Worm (Caenorhabditis elegans) whole organism, late embryonic: Measurements from ENCODE around the gene Y59H11AM.1.
A peak's percentile ranks its signal among the peaks of the same experiment; 100 is the strongest.

ENCODE experiments used
- C38D4.7 ChIP-seq: fragments of 200-800 bp; sonication (Bioruptor generic); optimal IDR thresholded peaks from 2 replicates; lab custom pipeline; 2018; ENCODE audit warnings: mild to moderate bottlenecking, missing genetic modification characterization, moderate library complexity, missing compliant biosample characterization
- ahr-1 ChIP-seq: sonication (generic microtip); optimal IDR thresholded peaks from 2 replicates; lab custom pipeline; 2016; ENCODE audit warnings: missing genetic modification characterization, missing compliant biosample characterization
- ceh-14 ChIP-seq: sonication (generic microtip); optimal IDR thresholded peaks from 2 replicates; lab custom pipeline; 2016; ENCODE audit warnings: missing genotype, missing genetic modification characterization, missing compliant biosample characterization
- ceh-18 ChIP-seq: sonication (generic microtip); optimal IDR thresholded peaks from 2 replicates; lab custom pipeline; 2016; ENCODE audit warnings: missing genetic modification characterization, missing compliant biosample characterization
- ceh-19 ChIP-seq: fragments of 200-800 bp; sonication (Bioruptor generic); optimal IDR thresholded peaks from 2 replicates; lab custom pipeline; 2018; ENCODE audit warnings: mild to moderate bottlenecking, missing genetic modification characterization, missing compliant biosample characterization
- ceh-2 ChIP-seq: sonication (generic microtip); optimal IDR thresholded peaks from 2 replicates; lab custom pipeline; 2016; ENCODE audit warnings: missing genotype, missing genetic modification characterization, missing compliant biosample characterization
- ceh-31 ChIP-seq: sonication (generic microtip); optimal IDR thresholded peaks from 2 replicates; lab custom pipeline; 2016; ENCODE audit warnings: missing genetic modification characterization, missing compliant biosample characterization
- ceh-34 ChIP-seq: sonication (generic microtip); optimal IDR thresholded peaks from 2 replicates; lab custom pipeline; 2016; ENCODE audit warnings: mild to moderate bottlenecking, missing genetic modification characterization, missing compliant biosample characterization
- ceh-48 ChIP-seq: sonication (generic microtip); optimal IDR thresholded peaks from 2 replicates; lab custom pipeline; 2016; ENCODE audit warnings: missing genetic modification characterization, inconsistent platforms, missing compliant biosample characterization
- che-1 ChIP-seq: sonication (generic microtip); optimal IDR thresholded peaks from 2 replicates; lab custom pipeline; 2016; ENCODE audit warnings: mild to moderate bottlenecking, missing genetic modification characterization, missing compliant biosample characterization
- dve-1 ChIP-seq: sonication (generic microtip); optimal IDR thresholded peaks from 2 replicates; lab custom pipeline; 2017; ENCODE audit warnings: antibody characterized with exemption, mild to moderate bottlenecking, missing genetic modification characterization, missing compliant biosample characterization
- elt-2 ChIP-seq: sonication (generic microtip); optimal IDR thresholded peaks from 2 replicates; lab custom pipeline; 2016; ENCODE audit warnings: missing genetic modification reagents, missing genetic modification characterization, missing compliant biosample characterization
- fax-1 ChIP-seq: sonication (generic microtip); optimal IDR thresholded peaks from 2 replicates; lab custom pipeline; 2016; ENCODE audit warnings: missing genotype, missing genetic modification characterization, missing compliant biosample characterization
- fkh-6 ChIP-seq: sonication (generic microtip); optimal IDR thresholded peaks from 2 replicates; lab custom pipeline; 2016; ENCODE audit warnings: missing genetic modification characterization, missing compliant biosample characterization
- gmeb-2 ChIP-seq: sonication (generic microtip); optimal IDR thresholded peaks from 2 replicates; lab custom pipeline; 2016; ENCODE audit warnings: missing genetic modification characterization, inconsistent platforms, missing compliant biosample characterization
- hlh-15 ChIP-seq: sonication (generic microtip); optimal IDR thresholded peaks from 2 replicates; lab custom pipeline; 2016; ENCODE audit warnings: missing genetic modification characterization, missing compliant biosample characterization
- lin-11 ChIP-seq: fragments of 200-800 bp; sonication (Bioruptor generic); optimal IDR thresholded peaks from 2 replicates; lab custom pipeline; 2018; ENCODE audit warnings: mild to moderate bottlenecking, missing genetic modification characterization, missing compliant biosample characterization
- madf-2 ChIP-seq: sonication (generic microtip); optimal IDR thresholded peaks from 2 replicates; lab custom pipeline; 2017; ENCODE audit warnings: missing genetic modification characterization, missing compliant biosample characterization
- mec-3 ChIP-seq: sonication (generic microtip); optimal IDR thresholded peaks from 2 replicates; lab custom pipeline; 2016; ENCODE audit warnings: borderline replicate concordance, missing genetic modification characterization, missing compliant biosample characterization
- nhr-232 ChIP-seq: sonication (generic microtip); optimal IDR thresholded peaks from 2 replicates; lab custom pipeline; 2016; ENCODE audit warnings: missing genetic modification characterization, missing compliant biosample characterization
- npax-4 ChIP-seq: sonication (generic microtip); optimal IDR thresholded peaks from 2 replicates; lab custom pipeline; 2016; ENCODE audit warnings: missing genetic modification characterization, missing compliant biosample characterization
- odd-2 ChIP-seq: sonication (generic microtip); optimal IDR thresholded peaks from 2 replicates; lab custom pipeline; 2017; ENCODE audit warnings: antibody characterized with exemption, mild to moderate bottlenecking, missing genetic modification characterization, missing compliant biosample characterization
- pat-9 ChIP-seq: fragments of 200-800 bp; sonication (Bioruptor generic); optimal IDR thresholded peaks from 2 replicates; lab custom pipeline; 2018; ENCODE audit warnings: mild to moderate bottlenecking, missing genetic modification characterization, moderate library complexity, missing compliant biosample characterization
- pha-4 ChIP-seq: fragments of 150-350 bp; optimal IDR thresholded peaks from 2 replicates; lab custom pipeline; 2018; ENCODE audit warnings: missing biosample characterization, missing genetic modification reagents, missing genetic modification characterization
- pqm-1 ChIP-seq: sonication (generic microtip); optimal IDR thresholded peaks from 2 replicates; lab custom pipeline; 2016; ENCODE audit warnings: missing genetic modification characterization, missing compliant biosample characterization
- pros-1 ChIP-seq: fragments of 150-350 bp; optimal IDR thresholded peaks from 2 replicates; lab custom pipeline; 2014; ENCODE audit warnings: missing biosample characterization, missing genetic modification reagents, missing genetic modification characterization
- ref-2 ChIP-seq: sonication (generic microtip); optimal IDR thresholded peaks from 2 replicates; lab custom pipeline; 2016; ENCODE audit warnings: missing genetic modification characterization, missing compliant biosample characterization
- rnt-1 ChIP-seq: sonication (generic microtip); optimal IDR thresholded peaks from 2 replicates; lab custom pipeline; 2016; ENCODE audit warnings: missing genetic modification characterization, missing compliant biosample characterization
- sox-4 ChIP-seq: sonication (generic microtip); optimal IDR thresholded peaks from 2 replicates; lab custom pipeline; 2017; ENCODE audit warnings: mild to moderate bottlenecking, missing genetic modification characterization, inconsistent platforms, missing compliant biosample characterization
- syd-9 ChIP-seq: sonication (generic microtip); optimal IDR thresholded peaks from 2 replicates; lab custom pipeline; 2016; ENCODE audit warnings: mild to moderate bottlenecking, missing genetic modification characterization, moderate library complexity, missing compliant biosample characterization
- tbx-2 ChIP-seq: sonication (generic microtip); optimal IDR thresholded peaks from 2 replicates; lab custom pipeline; 2016; ENCODE audit warnings: missing genetic modification characterization, missing compliant biosample characterization
- tbx-7 ChIP-seq: sonication (generic microtip); optimal IDR thresholded peaks from 2 replicates; lab custom pipeline; 2016; ENCODE audit warnings: missing genotype, missing genetic modification characterization, missing compliant biosample characterization
- unc-3 ChIP-seq, 2 experiments: fragments of 200-800 bp in 1 of 2; sonication (Bioruptor generic) in 1 of 2; sonication (generic microtip) in 1 of 2; conservative IDR thresholded peaks in 1 of 2; optimal IDR thresholded peaks in 1 of 2; 2 replicates each; pipeline versions ENCODE4 v1.3.6 to Lab custom; 2016 to 2022; ENCODE audit warnings: missing compliant biosample characterization in 2 of 2, missing genetic modification characterization in 2 of 2, missing genetic modification reagents in 1 of 2
- unc-42 ChIP-seq: sonication (generic microtip); optimal IDR thresholded peaks from 2 replicates; lab custom pipeline; 2016; ENCODE audit warnings: missing genotype, missing genetic modification characterization, missing compliant biosample characterization
- unc-55 ChIP-seq: sonication (generic microtip); optimal IDR thresholded peaks from 2 replicates; lab custom pipeline; 2017; ENCODE audit warnings: missing biosample characterization, missing genetic modification reagents, missing genetic modification characterization

Gene Y59H11AM.1

DNA sequence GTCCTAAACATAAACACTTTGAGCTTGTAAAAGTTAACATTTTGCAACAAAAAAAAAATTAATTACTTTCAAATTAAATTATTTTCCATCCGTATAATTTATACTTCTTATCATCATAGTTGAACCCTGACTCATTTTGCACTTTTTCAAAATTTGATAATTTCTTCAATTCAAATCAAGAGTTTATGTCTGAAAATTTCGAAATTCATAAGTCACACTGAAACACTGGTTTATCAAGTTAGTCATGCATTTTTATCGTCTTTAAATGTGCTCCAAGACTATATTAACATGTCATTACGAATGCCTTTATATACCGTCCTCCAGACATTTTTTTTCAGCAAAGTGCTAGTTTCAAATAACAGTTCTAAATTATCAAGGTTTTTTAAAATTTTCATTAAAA, 31.6 kb upstream of the Y59H11AM.1 start:
- no peak for TF ChIP-seq tbx-7 (tag; lab: Kevin White, UChicago)
- TF ChIP-seq odd-2 (tag; lab: Kevin White, UChicago), result no peak
- TF ChIP-seq madf-2, result no peak
- no peak for TF ChIP-seq unc-55 (GFP tag; lab: Kevin White, UChicago)
- TF ChIP-seq pqm-1 (tag; lab: Kevin White, UChicago), result no peak

DNA sequence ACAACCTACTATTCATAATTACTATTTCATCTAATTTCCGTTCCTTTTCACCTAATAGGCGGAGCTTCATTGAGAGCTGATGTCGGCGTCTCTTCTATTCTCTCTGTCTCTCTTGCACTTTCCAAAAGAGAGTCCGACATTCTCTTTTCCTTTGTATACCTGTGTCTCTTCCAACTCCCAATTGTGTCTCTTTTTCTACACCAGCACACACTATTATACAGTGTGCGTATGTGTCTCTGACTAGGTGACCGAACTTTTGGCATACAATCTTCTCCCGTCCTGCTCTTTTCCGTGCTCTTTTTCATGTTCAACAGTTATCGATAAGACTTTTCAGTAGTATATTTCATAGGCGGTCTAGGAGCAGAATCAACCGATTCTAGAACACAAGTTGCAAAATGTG, 31.0 kb upstream of the Y59H11AM.1 start:
- TF ChIP-seq nhr-232, result no peak
- no peak for TF ChIP-seq C38D4.7 (GFP tag; lab: Kevin White, UChicago)
- TF ChIP-seq elt-2 (tag; lab: Kevin White, UChicago), result peak; percentile 4
- TF ChIP-seq, all 69 proteins: peak for 1

- TF ChIP-seq ceh-34 (tag; lab: Kevin White, UChicago) (no peak), hlh-15 (no peak), elt-2 (tag; lab: Kevin White, UChicago) (peak; percentile 89)
These were observed 29.0 kb upstream of the Y59H11AM.1 start for ce11 chrIV:8542272-8542671.

- TF ChIP-seq syd-9 (tag; lab: Kevin White, UChicago) (no peak), C38D4.7 (GFP tag; lab: Kevin White, UChicago) (no peak), pha-4 (tag; lab: Kevin White, UChicago) (no peak), pros-1 (tag; lab: Kevin White, UChicago) (no peak), unc-42 (tag; lab: Kevin White, UChicago) (no peak), ceh-2 (tag; lab: Kevin White, UChicago) (no peak), rnt-1 (no peak), ahr-1 (tag; lab: Kevin White, UChicago) (no peak), npax-4 (tag; lab: Kevin White, UChicago) (no peak), tbx-7 (tag; lab: Kevin White, UChicago) (no peak), che-1 (tag; lab: Kevin White, UChicago) (no peak), lin-11 (tag; lab: Kevin White, UChicago) (no peak), dve-1 (tag; lab: Kevin White, UChicago) (no peak)
These were observed 12.1 kb upstream of the Y59H11AM.1 start, which contains the start of gene npr-22 for ce11 chrIV:8559132-8559531. Gene npr-22 (plus strand): TSS chrIV:8559432.

DNA sequence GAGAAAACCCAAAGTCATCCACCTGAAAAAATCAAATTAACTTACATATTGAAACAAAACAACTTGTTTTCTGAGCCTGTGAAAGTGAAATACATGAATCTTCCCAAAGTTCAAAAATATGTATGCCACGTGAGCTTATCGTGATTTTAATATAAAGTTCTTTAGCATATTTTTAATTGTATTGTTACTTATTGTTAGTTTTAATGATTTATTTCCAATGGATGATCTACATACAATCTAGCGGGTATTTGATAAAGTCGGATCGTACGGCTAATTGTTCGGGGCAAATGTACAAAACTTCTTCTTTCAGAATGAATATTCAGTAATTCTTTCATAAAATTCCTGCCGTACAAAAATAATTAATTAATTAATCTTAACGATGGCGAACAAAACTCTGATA, 985 bp upstream of the Y59H11AM.1 start, which contains the start of gene Y59H11AM.4:
Gene Y59H11AM.4 (minus strand): TSS at position 101 of the 400 bp plus-strand sequence.
- no peak for TF ChIP-seq ceh-19 (GFP tag; lab: Kevin White, UChicago)
- no peak for TF ChIP-seq che-1 (tag; lab: Kevin White, UChicago)
- TF ChIP-seq nhr-232, result no peak
- TF ChIP-seq ceh-48 (tag; lab: Kevin White, UChicago), result no peak
- TF ChIP-seq ref-2 (tag; lab: Kevin White, UChicago), result no peak
- no peak for TF ChIP-seq ceh-14 (tag; lab: Kevin White, UChicago)
- TF ChIP-seq ceh-34 (tag; lab: Kevin White, UChicago), result no peak
- TF ChIP-seq sox-4 (tag; lab: Kevin White, UChicago), result no peak

DNA sequence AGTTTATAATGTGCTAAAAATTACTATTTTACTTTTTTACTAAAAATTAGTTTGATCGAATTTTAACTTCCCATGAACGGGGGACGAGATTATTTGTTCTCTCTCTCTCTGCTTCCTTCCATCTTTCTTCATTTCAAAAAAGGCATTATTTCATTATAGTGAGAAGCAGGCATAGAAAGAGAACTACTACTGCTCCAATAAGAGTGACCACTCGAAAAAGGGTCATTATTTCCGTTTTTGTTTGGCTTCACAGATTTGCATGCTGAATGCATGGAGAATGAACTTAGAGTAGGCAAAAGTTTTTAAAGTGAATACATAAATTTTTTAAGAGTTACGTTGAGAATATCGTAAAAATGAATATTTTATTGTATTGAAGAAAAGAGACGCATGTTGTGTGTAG, 519 bp upstream of the Y59H11AM.1 start:
- no peak for TF ChIP-seq ceh-18
- TF ChIP-seq nhr-232, result no peak
- no peak for TF ChIP-seq syd-9 (tag; lab: Kevin White, UChicago)
- no peak for TF ChIP-seq tbx-2 (tag; lab: Kevin White, UChicago)
- no peak for TF ChIP-seq dve-1 (tag; lab: Kevin White, UChicago)
- TF ChIP-seq mec-3 (tag; lab: Kevin White, UChicago), result no peak
- no peak for TF ChIP-seq ceh-31 (tag; lab: Kevin White, UChicago)
- TF ChIP-seq gmeb-2 (tag; lab: Kevin White, UChicago), result no peak
- TF ChIP-seq fax-1 (tag; lab: Kevin White, UChicago), result no peak
- TF ChIP-seq unc-3 (GFP tag; conservative IDR thresholded peaks at IDR 0.05; lab: Robert Waterston, UW), result no peak
- TF ChIP-seq unc-3 (tag; optimal IDR thresholded peaks at IDR 0.05; lab: Kevin White, UChicago), result no peak
- no peak for TF ChIP-seq ahr-1 (tag; lab: Kevin White, UChicago)
- TF ChIP-seq pat-9 (tag; lab: Kevin White, UChicago), result no peak
- no peak for TF ChIP-seq fkh-6 (tag; lab: Kevin White, UChicago)
- no peak for TF ChIP-seq npax-4 (tag; lab: Kevin White, UChicago)
- no peak for TF ChIP-seq che-1 (tag; lab: Kevin White, UChicago)
- TF ChIP-seq ceh-19 (GFP tag; lab: Kevin White, UChicago), result no peak
